Fruit fly (Drosophila melanogaster) whole organism, embryonic: ENCODE measurements around the gene mRpS26.

ENCODE experiments used
- B-H2 ChIP-seq: fragments of 200-800 bp; sonication (Bioruptor generic); optimal IDR thresholded peaks from 2 replicates; lab custom pipeline; 2018; ENCODE audit warnings: missing biosample characterization, mild to moderate bottlenecking, missing genetic modification characterization
- CG10274 ChIP-seq: fragments of 200-800 bp; sonication (Bioruptor generic); optimal IDR thresholded peaks from 3 replicates; lab custom pipeline; 2017; ENCODE audit warnings: missing biosample characterization, mild to moderate bottlenecking, missing genetic modification characterization
- CG10462 ChIP-seq: fragments of 200-800 bp; sonication (Bioruptor generic); optimal IDR thresholded peaks from 2 replicates; lab custom pipeline; 2016; ENCODE audit warnings: missing biosample characterization, missing genetic modification characterization
- CG12942 ChIP-seq: fragments of 200-800 bp; sonication (Bioruptor generic); optimal IDR thresholded peaks from 3 replicates; lab custom pipeline; 2016; ENCODE audit warnings: missing biosample characterization, missing genetic modification characterization
- CG13123 ChIP-seq: fragments of 200-800 bp; sonication (Bioruptor generic); optimal IDR thresholded peaks from 2 replicates; lab custom pipeline; 2016; ENCODE audit warnings: missing biosample characterization, missing genetic modification characterization
- CG13624 ChIP-seq: fragments of 200-800 bp; sonication (Bioruptor generic); optimal IDR thresholded peaks from 2 replicates; lab custom pipeline; 2016; ENCODE audit warnings: missing biosample characterization, missing genetic modification characterization
- CG14710 ChIP-seq: fragments of 200-800 bp; sonication (Bioruptor generic); optimal IDR thresholded peaks from 3 replicates; lab custom pipeline; 2019; ENCODE audit warnings: missing biosample characterization, mild to moderate bottlenecking, missing genetic modification characterization, moderate library complexity
- CG15011 ChIP-seq: fragments of 200-800 bp; sonication (Bioruptor generic); optimal IDR thresholded peaks from 3 replicates; lab custom pipeline; 2018; ENCODE audit warnings: missing biosample characterization, mild to moderate bottlenecking, missing genetic modification characterization
- CG15514 ChIP-seq: fragments of 200-800 bp; sonication (Bioruptor generic); optimal IDR thresholded peaks from 3 replicates; lab custom pipeline; 2017; ENCODE audit warnings: missing biosample characterization, missing genetic modification characterization, mild to moderate bottlenecking, moderate library complexity, missing genetic modification reagents
- CG1603 ChIP-seq: fragments of 200-800 bp; sonication (Bioruptor generic); optimal IDR thresholded peaks from 2 replicates; lab custom pipeline; 2019; ENCODE audit warnings: missing biosample characterization, mild to moderate bottlenecking, missing genetic modification characterization, moderate library complexity
- CG2129 ChIP-seq: fragments of 200-800 bp; sonication (Bioruptor generic); IDR thresholded peaks from 2 replicates; pipeline ENCODE4 v1.3.6; 2022; ENCODE audit warnings: missing biosample characterization, missing genetic modification characterization; ENCODE audit not compliant: partially characterized antibody
- CG2875 ChIP-seq: fragments of 200-800 bp; sonication (Bioruptor generic); optimal IDR thresholded peaks from 2 replicates; lab custom pipeline; 2017; ENCODE audit warnings: missing biosample characterization, mild to moderate bottlenecking, missing genetic modification characterization, missing genetic modification reagents
- CG4404 ChIP-seq: fragments of 200-800 bp; sonication (Bioruptor generic); IDR thresholded peaks from 2 replicates; pipeline ENCODE4 v1.3.6; 2022; ENCODE audit warnings: missing biosample characterization, missing genetic modification characterization
- CG7928 ChIP-seq: fragments of 200-800 bp; sonication (Bioruptor generic); optimal IDR thresholded peaks from 2 replicates; lab custom pipeline; 2017; ENCODE audit warnings: missing biosample characterization, mild to moderate bottlenecking, missing genetic modification characterization
- CG9817 ChIP-seq: fragments of 200-800 bp; sonication (Bioruptor generic); optimal IDR thresholded peaks from 2 replicates; lab custom pipeline; 2018; ENCODE audit warnings: missing biosample characterization, mild to moderate bottlenecking, missing genetic modification characterization, moderate library complexity
- Chrac-16 ChIP-seq: fragments of 200-800 bp; sonication (Bioruptor generic); optimal IDR thresholded peaks from 3 replicates; lab custom pipeline; 2016; ENCODE audit warnings: missing biosample characterization, missing genetic modification characterization
- Dp ChIP-seq: fragments of 200-800 bp; sonication (Bioruptor generic); optimal IDR thresholded peaks from 2 replicates; lab custom pipeline; 2018; ENCODE audit warnings: missing biosample characterization, mild to moderate bottlenecking, missing genetic modification characterization, moderate library complexity
- Drgx ChIP-seq: fragments of 200-800 bp; sonication (Bioruptor generic); IDR thresholded peaks from 2 replicates; pipeline ENCODE4 v1.3.6; 2022; ENCODE audit warnings: missing biosample characterization, missing genetic modification characterization
- Ets65A ChIP-seq: fragments of 200-800 bp; sonication (Bioruptor generic); peaks from one replicate; lab custom pipeline; 2016; ENCODE audit warnings: missing biosample characterization, missing genetic modification characterization
- HLH54F ChIP-seq: fragments of 200-800 bp; sonication (Bioruptor generic); optimal IDR thresholded peaks from 3 replicates; lab custom pipeline; 2016; ENCODE audit warnings: missing biosample characterization, missing genetic modification characterization
- HmgZ ChIP-seq: fragments of 200-800 bp; sonication (Bioruptor generic); optimal IDR thresholded peaks from 2 replicates; lab custom pipeline; 2018; ENCODE audit warnings: missing biosample characterization, mild to moderate bottlenecking, missing genetic modification characterization
- Jarid2 ChIP-seq: fragments of 200-800 bp; sonication (Bioruptor generic); optimal IDR thresholded peaks from 3 replicates; lab custom pipeline; 2017; ENCODE audit warnings: mild to moderate bottlenecking, missing biosample characterization, missing genetic modification reagents, missing genetic modification characterization
- MTF-1 ChIP-seq: fragments of 200-800 bp; sonication (Bioruptor generic); optimal IDR thresholded peaks from 2 replicates; lab custom pipeline; 2018; ENCODE audit warnings: missing biosample characterization, mild to moderate bottlenecking, missing genetic modification characterization, borderline replicate concordance
- Max ChIP-seq: fragments of 200-800 bp; sonication (Bioruptor generic); optimal IDR thresholded peaks from 2 replicates; lab custom pipeline; 2016; ENCODE audit warnings: missing biosample characterization, mild to moderate bottlenecking, missing genetic modification characterization
- Med ChIP-seq: fragments of 200-800 bp; sonication (Bioruptor generic); peaks from one replicate; lab custom pipeline; 2016; ENCODE audit warnings: missing biosample characterization, missing genetic modification characterization, mild to moderate bottlenecking, inconsistent platforms, moderate library complexity
- Mes4 ChIP-seq: fragments of 200-800 bp; sonication (Bioruptor generic); optimal IDR thresholded peaks from 2 replicates; lab custom pipeline; 2016; ENCODE audit warnings: missing biosample characterization, missing genetic modification characterization
- Myb ChIP-seq: fragments of 200-800 bp; sonication (Bioruptor generic); optimal IDR thresholded peaks from 2 replicates; lab custom pipeline; 2016; ENCODE audit warnings: missing biosample characterization, missing genetic modification characterization
- NK7.1 ChIP-seq: fragments of 200-800 bp; sonication (Bioruptor generic); optimal IDR thresholded peaks from 3 replicates; lab custom pipeline; 2016; ENCODE audit warnings: missing biosample characterization, missing genetic modification characterization
- Rx ChIP-seq: fragments of 200-800 bp; sonication (Bioruptor generic); IDR thresholded peaks from 2 replicates; pipeline ENCODE4 v1.3.6; 2022; ENCODE audit warnings: missing biosample characterization, missing genetic modification characterization
- Scr ChIP-seq: fragments of 200-800 bp; sonication (Bioruptor generic); IDR thresholded peaks from 2 replicates; pipeline ENCODE4 v1.3.6; 2022; ENCODE audit warnings: missing biosample characterization, missing genetic modification characterization; ENCODE audit not compliant: partially characterized antibody
- ase ChIP-seq: fragments of 200-800 bp; sonication (Bioruptor generic); IDR thresholded peaks from 3 replicates; pipeline ENCODE4 v1.3.6; 2022; ENCODE audit warnings: missing biosample characterization, missing genetic modification characterization
- cg ChIP-seq: fragments of 200-800 bp; sonication (Bioruptor generic); optimal IDR thresholded peaks from 3 replicates; lab custom pipeline; 2019; ENCODE audit warnings: missing biosample characterization, mild to moderate bottlenecking, missing genetic modification characterization, moderate library complexity
- dysf ChIP-seq: fragments of 200-800 bp; sonication (Bioruptor generic); IDR thresholded peaks from 3 replicates; pipeline ENCODE4 v1.3.6; 2022; ENCODE audit warnings: missing biosample characterization, missing genetic modification characterization
- fu2 ChIP-seq: fragments of 200-800 bp; sonication (Bioruptor generic); optimal IDR thresholded peaks from 2 replicates; lab custom pipeline; 2016; ENCODE audit warnings: missing biosample characterization, missing genetic modification characterization
- gcm2 ChIP-seq: fragments of 200-800 bp; sonication (Bioruptor generic); optimal IDR thresholded peaks from 2 replicates; lab custom pipeline; 2016; ENCODE audit warnings: missing biosample characterization, missing genetic modification characterization
- gem ChIP-seq: fragments of 200-800 bp; sonication (Bioruptor generic); optimal IDR thresholded peaks from 2 replicates; lab custom pipeline; 2019; ENCODE audit warnings: missing biosample characterization, mild to moderate bottlenecking, missing genetic modification characterization, moderate library complexity
- gsb-n ChIP-seq: fragments of 200-800 bp; sonication (Bioruptor generic); optimal IDR thresholded peaks from 3 replicates; lab custom pipeline; 2018; ENCODE audit warnings: missing biosample characterization, mild to moderate bottlenecking, missing genetic modification characterization
- hb ChIP-seq: fragments of 200-800 bp; sonication (Bioruptor generic); IDR thresholded peaks from 3 replicates; pipeline ENCODE4 v1.3.6; 2022; ENCODE audit warnings: missing biosample characterization, missing genetic modification characterization; ENCODE audit not compliant: partially characterized antibody
- luna ChIP-seq: fragments of 200-800 bp; sonication (Bioruptor generic); optimal IDR thresholded peaks from 2 replicates; lab custom pipeline; 2016; ENCODE audit warnings: missing biosample characterization, missing genetic modification characterization
- oc ChIP-seq: fragments of 200-800 bp; sonication (Bioruptor generic); optimal IDR thresholded peaks from 2 replicates; lab custom pipeline; 2018; ENCODE audit warnings: missing biosample characterization, mild to moderate bottlenecking, missing genetic modification characterization, moderate library complexity
- onecut ChIP-seq: fragments of 200-800 bp; sonication (Bioruptor generic); IDR thresholded peaks from 2 replicates; pipeline ENCODE4 v1.3.6; 2022; ENCODE audit warnings: missing biosample characterization, missing genetic modification characterization
- pita ChIP-seq: fragments of 200-800 bp; sonication (Bioruptor generic); optimal IDR thresholded peaks from 2 replicates; lab custom pipeline; 2017; ENCODE audit warnings: missing biosample characterization, mild to moderate bottlenecking, missing genetic modification characterization
- pros ChIP-seq: fragments of 200-800 bp; sonication (Bioruptor generic); optimal IDR thresholded peaks from 3 replicates; lab custom pipeline; 2019; ENCODE audit warnings: missing biosample characterization, mild to moderate bottlenecking, missing genetic modification characterization, moderate library complexity
- ssp ChIP-seq: fragments of 200-800 bp; sonication (Bioruptor generic); IDR thresholded peaks from 2 replicates; pipeline ENCODE4 v1.3.6; 2022; ENCODE audit warnings: missing biosample characterization, missing genetic modification characterization
- tup ChIP-seq: fragments of 200-800 bp; sonication (Bioruptor generic); optimal IDR thresholded peaks from 2 replicates; lab custom pipeline; 2016; ENCODE audit warnings: missing biosample characterization, mild to moderate bottlenecking, missing genetic modification characterization, moderate library complexity
- twi ChIP-seq: fragments of 200-800 bp; optimal IDR thresholded peaks from 2 replicates; lab custom pipeline; 2019; ENCODE audit warnings: missing biosample characterization, mild to moderate bottlenecking, missing genetic modification characterization, moderate library complexity
- vvl ChIP-seq: fragments of 200-800 bp; sonication (Bioruptor generic); IDR thresholded peaks from 2 replicates; pipeline ENCODE4 v1.3.6; 2022; ENCODE audit warnings: missing biosample characterization, missing genetic modification characterization

mRpS26 gene

DNA sequence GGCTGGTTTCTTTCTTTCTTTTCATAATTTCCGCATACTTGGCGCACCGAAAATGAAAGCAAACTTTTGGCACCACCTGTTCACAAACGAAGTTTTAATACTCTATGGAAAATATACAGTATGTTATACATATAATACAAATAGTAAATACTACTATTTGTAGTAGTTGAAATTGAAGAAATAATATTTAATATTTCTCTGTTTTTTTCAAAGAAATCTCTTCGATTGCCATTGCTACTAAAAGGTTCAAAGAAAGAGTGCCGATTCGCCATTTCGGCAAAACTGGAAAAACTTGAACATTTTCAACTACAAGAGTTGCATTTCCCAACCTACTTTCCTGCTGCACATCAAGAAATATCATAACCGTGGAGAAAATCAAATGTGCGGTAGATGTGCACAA is 40.5 kb downstream of the mRpS26 start:
- peak; percentile 53 for TF ChIP-seq Drgx (GFP tag; lab: Robert Waterston, UW)
- no peak for TF ChIP-seq Chrac-16 (GFP tag; lab: Kevin White, UChicago)

DNA sequence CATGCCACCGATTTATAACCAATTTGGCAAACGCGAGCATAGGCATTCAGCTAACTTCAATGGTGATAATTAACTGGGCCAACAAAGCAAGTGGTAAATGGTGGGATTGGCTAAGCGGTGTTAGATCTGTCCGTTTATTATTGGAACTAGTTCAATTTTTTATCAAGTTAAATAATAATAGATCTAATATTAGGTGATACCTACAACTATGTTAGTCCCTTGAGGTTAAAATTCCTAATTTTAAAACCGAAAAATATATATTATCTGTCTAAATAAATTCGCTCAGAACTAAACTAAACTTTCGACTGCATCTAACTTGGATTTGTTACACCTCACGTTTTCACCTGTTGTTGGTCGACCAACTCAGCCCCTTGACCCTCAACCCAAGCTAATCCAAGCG is 41.2 kb downstream of the mRpS26 start:
- TF ChIP-seq HLH54F (GFP tag; lab: Kevin White, UChicago): no peak
- peak; percentile 49 for TF ChIP-seq Ets65A
- peak; percentile 93 for TF ChIP-seq CG15514
- peak; percentile 22 for TF ChIP-seq Med (GFP tag; lab: Kevin White, UChicago)

dm6 chr3L:18148418-18148973 is 42.1 kb downstream of the mRpS26 start, which contains the start of gene CG7330:
Gene CG7330 (plus strand): TSS chr3L:18148923.
- TF ChIP-seq hb (GFP tag; lab: Robert Waterston, UW): no peak
- peak; percentile 70 for TF ChIP-seq twi (tag; lab: Kevin White, UChicago)
- peak; percentile 61 for TF ChIP-seq CG14710 (tag; lab: Kevin White, UChicago)
- peak; percentile 62 for TF ChIP-seq CG7928 (GFP tag; lab: Kevin White, UChicago)
- no peak for TF ChIP-seq Myb (GFP tag; lab: Kevin White, UChicago)
- TF ChIP-seq onecut (GFP tag; lab: Robert Waterston, UW): peak; percentile 77
- peak; percentile 22 for TF ChIP-seq CG13624
- peak; percentile 94 for TF ChIP-seq dysf (GFP tag; lab: Robert Waterston, UW)
- TF ChIP-seq pros: no peak
- peak; percentile 29 for TF ChIP-seq gcm2 (GFP tag; lab: Kevin White, UChicago)
- TF ChIP-seq CG13123 (GFP tag; lab: Kevin White, UChicago): peak; percentile 72
- no peak for TF ChIP-seq pita (GFP tag; lab: Kevin White, UChicago)
- peak; percentile 68 for TF ChIP-seq Rx (GFP tag; lab: Robert Waterston, UW)
- no peak for TF ChIP-seq NK7.1
- TF ChIP-seq gsb-n: peak; percentile 80
- TF ChIP-seq CG10274 (GFP tag; lab: Kevin White, UChicago): peak; percentile 61
- TF ChIP-seq Max (GFP tag; lab: Kevin White, UChicago): peak; percentile 77
- peak; percentile 42 for TF ChIP-seq fu2 (GFP tag; lab: Kevin White, UChicago)
- peak; percentile 41 for TF ChIP-seq tup
- TF ChIP-seq luna (GFP tag; lab: Kevin White, UChicago): no peak
- peak; percentile 83 for TF ChIP-seq vvl (GFP tag; lab: Robert Waterston, UW)
- no peak for TF ChIP-seq CG2129 (GFP tag; lab: Robert Waterston, UW)
- TF ChIP-seq CG15011: peak; percentile 90
- TF ChIP-seq CG12942 (GFP tag; lab: Kevin White, UChicago): peak; percentile 90
- no peak for TF ChIP-seq Mes4 (GFP tag; lab: Kevin White, UChicago)
- TF ChIP-seq CG1603 (tag; lab: Kevin White, UChicago): peak; percentile 44
- peak; percentile 93 for TF ChIP-seq HmgZ (tag; lab: Kevin White, UChicago)
- peak; percentile 75; the same call in 2 of the 3 replicates for TF ChIP-seq ase (GFP tag; lab: Robert Waterston, UW)
- peak; percentile 97 for TF ChIP-seq gem (tag; lab: Kevin White, UChicago)
- TF ChIP-seq Jarid2 (GFP tag; lab: Kevin White, UChicago): peak; percentile 71
- peak; percentile 90 for TF ChIP-seq CG9817
- peak; percentile 74 for TF ChIP-seq CG4404
- TF ChIP-seq CG2875 (GFP tag; lab: Kevin White, UChicago): peak; percentile 87
- no peak for TF ChIP-seq cg (GFP tag; lab: Kevin White, UChicago)
- peak; percentile 81 for TF ChIP-seq CG10462
- TF ChIP-seq oc (tag; lab: Kevin White, UChicago): peak; percentile 87
- no peak for TF ChIP-seq Scr (GFP tag; lab: Robert Waterston, UW)
- TF ChIP-seq B-H2 (GFP tag; lab: Kevin White, UChicago): peak; percentile 51
- peak; percentile 54 for TF ChIP-seq MTF-1 (GFP tag; lab: Kevin White, UChicago)
- no peak for TF ChIP-seq Dp
- peak; percentile 81; the same call in 1 of the 2 replicates for TF ChIP-seq ssp (GFP tag; lab: Robert Waterston, UW)
